Worm (Caenorhabditis elegans): ENCODE data around the gene cest-7.
A peak's percentile ranks its signal among the peaks of the same experiment; 100 is the strongest.

cest-7 gene

ce11 chrX:12200577-12200976 lies 29.2 kb upstream of the cest-7 start:
- no peak for TF ChIP-seq F39B2.1 (GFP tag; IDR thresholded peaks at IDR 0.05)
- no peak for TF ChIP-seq rec-8 (tag; optimal IDR thresholded peaks at IDR 0.05)
- TF ChIP-seq K12H6.12 (tag; optimal IDR thresholded peaks at IDR 0.05): peak; percentile 16

ce11 chrX:12201435-12201834 lies 28.3 kb upstream of the cest-7 start:
- TF ChIP-seq zfh-2 (GFP tag; conservative IDR thresholded peaks at IDR 0.05) (peak; percentile 72), tlf-1 (GFP tag; optimal IDR thresholded peaks at IDR 0.05) (no peak)

ce11 chrX:12201840-12202239 lies 27.9 kb upstream of the cest-7 start:
- no peak for TF ChIP-seq nhr-90 (tag; optimal IDR thresholded peaks at IDR 0.05)
- TF ChIP-seq D2030.7 (GFP tag; IDR thresholded peaks at IDR 0.05): no peak
- TF ChIP-seq dox-1 (GFP tag; IDR thresholded peaks at IDR 0.05): no peak
- no peak for TF ChIP-seq mes-4 (tag; optimal IDR thresholded peaks at IDR 0.05)
- TF ChIP-seq ztf-3 (GFP tag; optimal IDR thresholded peaks at IDR 0.05): no peak
- TF ChIP-seq ztf-18 (tag; optimal IDR thresholded peaks at IDR 0.05): no peak
- TF ChIP-seq nfyb-1 (GFP tag; IDR thresholded peaks at IDR 0.05): no peak
- no peak for TF ChIP-seq C17E4.6 (GFP tag; IDR thresholded peaks at IDR 0.05)

ce11 chrX:12204334-12204733 lies 25.4 kb upstream of the cest-7 start:
- TF ChIP-seq dox-1 (GFP tag; IDR thresholded peaks at IDR 0.05) (no peak), F33H1.4 (GFP tag; IDR thresholded peaks at IDR 0.05) (no peak), ets-4 (GFP tag; optimal IDR thresholded peaks at IDR 0.05) (no peak), chd-7 (tag; optimal IDR thresholded peaks at IDR 0.05) (peak; percentile 33), rcor-1 (GFP tag; IDR thresholded peaks at IDR 0.05) (no peak), nhr-80 (tag; optimal IDR thresholded peaks at IDR 0.05) (no peak), ccch-3 (GFP tag; optimal IDR thresholded peaks at IDR 0.05) (no peak), nfya-1 (tag; optimal IDR thresholded peaks at IDR 0.05; ENCODE audit: borderline replicate concordance, insufficient read depth) (no peak), ceh-27 (GFP tag; optimal IDR thresholded peaks at IDR 0.05) (peak; percentile 48), F52B5.7 (tag; optimal IDR thresholded peaks at IDR 0.05) (no peak)

ce11 chrX:12205478-12206059 lies 24.2 kb upstream of the cest-7 start:
- no peak for TF ChIP-seq dpl-1 (GFP tag; optimal IDR thresholded peaks at IDR 0.05)
- TF ChIP-seq rec-8 (tag; optimal IDR thresholded peaks at IDR 0.05): no peak
- no peak for TF ChIP-seq snpc-3.4 (tag; optimal IDR thresholded peaks at IDR 0.05)
- 0 out of 2 replicates have a peak, but pooled peaks have one; percentile 4 for TF ChIP-seq madf-3 (GFP tag; IDR thresholded peaks at IDR 0.05)
- TF ChIP-seq nfyb-1 (GFP tag; IDR thresholded peaks at IDR 0.05): no peak
- no peak for TF ChIP-seq xnd-1 (tag; optimal IDR thresholded peaks at IDR 0.05)
- no peak for TF ChIP-seq rpc-1 (optimal IDR thresholded peaks at IDR 0.05)
- TF ChIP-seq rpc-1 (tag; optimal IDR thresholded peaks at IDR 0.05): no peak
- no peak for TF ChIP-seq nhr-90 (tag; optimal IDR thresholded peaks at IDR 0.05)
- no peak for TF ChIP-seq mcd-1 (GFP tag; IDR thresholded peaks at IDR 0.05)
- TF ChIP-seq fkh-3 (tag; optimal IDR thresholded peaks at IDR 0.05): no peak
- TF ChIP-seq F39B2.1 (GFP tag; IDR thresholded peaks at IDR 0.05): no peak
- TF ChIP-seq athp-1 (tag; optimal IDR thresholded peaks at IDR 0.05): no peak
- no peak for TF ChIP-seq unc-62 (GFP tag; optimal IDR thresholded peaks at IDR 0.05)
- no peak for TF ChIP-seq gei-17 (GFP tag; optimal IDR thresholded peaks at IDR 0.05)
- TF ChIP-seq F23B12.7 (tag; optimal IDR thresholded peaks at IDR 0.05; ENCODE audit: insufficient read depth): no peak
- no peak for TF ChIP-seq attf-6 (GFP tag; IDR thresholded peaks at IDR 0.05)
- TF ChIP-seq zim-3 (tag; optimal IDR thresholded peaks at IDR 0.05): peak; percentile 16
- TF ChIP-seq ztf-26 (tag; optimal IDR thresholded peaks at IDR 0.05): no peak
- TF ChIP-seq C17E4.6 (GFP tag; IDR thresholded peaks at IDR 0.05): no peak
- no peak for TF ChIP-seq F49E8.2 (tag; optimal IDR thresholded peaks at IDR 0.05; ENCODE audit: insufficient read depth)
- TF ChIP-seq lin-40 (tag; optimal IDR thresholded peaks at IDR 0.05): peak; percentile 63
- TF ChIP-seq ceh-100 (GFP tag; IDR thresholded peaks at IDR 0.05): no peak
- TF ChIP-seq mel-28 (tag; optimal IDR thresholded peaks at IDR 0.05; ENCODE audit: borderline replicate concordance): no peak
- 0 out of 2 replicates have a peak, but pooled peaks have one; percentile 6 for TF ChIP-seq bed-2 (GFP tag; IDR thresholded peaks at IDR 0.05)

Data from whole organism, young adult.